Fruit fly (Drosophila melanogaster) whole organism, prepupa: ENCODE measurements around the gene c12.1.

Experiments used
- CG11762 ChIP-seq: fragments of 200-800 bp; sonication (Bioruptor generic); optimal IDR thresholded peaks from 3 replicates; lab custom pipeline; 2016; ENCODE audit warnings: missing biosample characterization, missing genetic modification characterization; ENCODE audit not compliant: insufficient read depth
- CG3919 ChIP-seq: fragments of 200-800 bp; sonication (Bioruptor generic); optimal IDR thresholded peaks from 3 replicates; lab custom pipeline; 2016; ENCODE audit warnings: missing biosample characterization, missing genetic modification characterization
- CG6163 ChIP-seq: fragments of 200-800 bp; sonication (Bioruptor generic); IDR thresholded peaks from 3 replicates; pipeline ENCODE4 v1.3.6; 2022; ENCODE audit warnings: missing biosample characterization, missing genetic modification characterization
- Sox102F ChIP-seq: fragments of 200-800 bp; sonication (Bioruptor generic); optimal IDR thresholded peaks from 2 replicates; lab custom pipeline; 2016; ENCODE audit warnings: missing biosample characterization, mild to moderate bottlenecking, missing genetic modification characterization

DNA sequence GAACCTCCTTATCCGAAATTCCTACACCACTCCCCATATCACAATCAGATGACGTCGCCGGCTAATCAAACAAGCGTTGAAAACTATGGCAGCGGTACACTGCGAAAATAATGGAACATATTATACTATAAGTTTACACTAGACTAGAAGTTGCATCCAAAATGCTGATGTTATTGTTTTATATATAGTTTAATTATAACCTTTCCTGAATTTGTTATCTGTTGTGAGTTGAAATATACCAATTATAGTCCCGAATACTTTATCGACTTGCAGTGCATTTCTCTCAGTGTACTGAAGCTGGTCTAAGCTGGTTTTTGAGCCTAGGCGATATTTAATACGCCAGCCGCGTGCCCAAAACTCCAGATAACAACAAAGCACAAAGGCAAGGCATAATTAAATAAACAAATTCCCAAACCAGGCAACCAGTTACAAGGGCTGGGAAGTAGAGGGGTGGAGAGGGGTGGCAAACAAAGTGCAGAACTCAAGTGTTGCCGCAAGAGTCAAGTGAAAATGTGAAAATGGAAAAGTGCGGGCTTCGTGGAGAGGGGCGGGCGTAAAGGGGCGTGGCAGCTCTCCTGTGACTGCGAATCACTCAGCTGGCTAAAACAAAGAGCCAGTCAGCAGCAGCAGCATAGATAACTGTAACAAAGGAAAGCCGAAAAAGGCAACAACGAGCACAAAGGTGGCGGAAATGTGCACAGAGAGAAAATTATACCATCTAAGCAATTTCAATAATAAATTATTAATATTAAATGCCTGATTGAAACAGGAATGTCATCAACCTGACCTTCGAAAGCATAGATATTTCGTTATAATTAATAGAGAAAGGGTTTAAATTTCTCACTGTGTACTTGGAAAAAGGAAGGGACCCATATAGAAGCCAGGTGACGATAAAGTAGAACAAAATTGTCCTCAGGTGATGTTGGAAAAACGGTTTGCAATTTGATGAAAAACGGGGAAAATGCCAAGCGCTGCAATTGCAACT is 33.4 kb upstream of the c12.1 start:
- TF ChIP-seq CG6163 (GFP tag; lab: Robert Waterston, UW) (peak; percentile 85), CG11762 (GFP tag; lab: Kevin White, UChicago) (peak; percentile 34), CG3919 (GFP tag; lab: Kevin White, UChicago) (peak; percentile 54), Sox102F (GFP tag; lab: Kevin White, UChicago) (peak; percentile 66)
